Fruit fly (Drosophila melanogaster): ENCODE results near the gene Trpml.

- TF ChIP-seq EcR (GFP tag; optimal IDR thresholded peaks at IDR 0.05) (no peak), psq (optimal IDR thresholded peaks at IDR 0.05) (no peak), Dll (optimal IDR thresholded peaks at IDR 0.05) (no peak), usp (GFP tag; optimal IDR thresholded peaks at IDR 0.05) (no peak), pan (optimal IDR thresholded peaks at IDR 0.05) (no peak)
Measured at dm6 chr3L:19701662-19702061, 16.5 kb downstream of the Trpml start.
